Fruit fly (Drosophila melanogaster): ENCODE measurements around the gene Acp1.

The Acp1 gene

dm6 chr2L:7701417-7701816 is 39.9 kb downstream of the Acp1 start, which contains the start of gene Tep2:
Tep2 (minus strand) TSS chr2L:7701601.
- TF ChIP-seq CG17801 (GFP tag; optimal IDR thresholded peaks at IDR 0.05; ENCODE audit: partially characterized antibody) = no peak

- no peak for TF ChIP-seq CG17801 (GFP tag; optimal IDR thresholded peaks at IDR 0.05; ENCODE audit: partially characterized antibody)
Observed at dm6 chr2L:7692583-7693080, 48.7 kb downstream of the Acp1 start, which contains the start of the genes CG7025 and CG43235. CG7025 (minus strand) TSS chr2L:7692683. CG43235 (plus strand) TSS chr2L:7693030.

- no peak for TF ChIP-seq CG17801 (GFP tag; optimal IDR thresholded peaks at IDR 0.05; ENCODE audit: partially characterized antibody)
Observed at dm6 chr2L:7690961-7691360, 50.4 kb downstream of the Acp1 start, which contains the start of gene CG18585. CG18585 (minus strand) TSS chr2L:7691061.

All from ovary, adult (tissue).